Fruit fly (Drosophila melanogaster) whole organism, embryonic: Measurements from ENCODE around the gene XRCC1.

Source experiments
- Ada2b ChIP-seq: fragments of 200-800 bp; sonication (Bioruptor generic); IDR thresholded peaks from 2 replicates; pipeline ENCODE4 v1.3.6; 2022; ENCODE audit warnings: missing biosample characterization, missing genetic modification characterization
- Antp ChIP-seq: fragments of 200-800 bp; sonication (Bioruptor generic); optimal IDR thresholded peaks from 3 replicates; lab custom pipeline; 2016; ENCODE audit warnings: missing biosample characterization, missing genetic modification characterization
- Atf3 ChIP-seq: fragments of 200-800 bp; sonication (Bioruptor generic); optimal IDR thresholded peaks from 3 replicates; lab custom pipeline; 2016; ENCODE audit warnings: missing biosample characterization, missing genetic modification characterization
- CG13424 ChIP-seq: fragments of 200-800 bp; sonication (Bioruptor generic); optimal IDR thresholded peaks from 2 replicates; lab custom pipeline; 2019; ENCODE audit warnings: missing biosample characterization, mild to moderate bottlenecking, missing genetic modification characterization, moderate library complexity
- CG16779 ChIP-seq: fragments of 200-800 bp; sonication (Bioruptor generic); IDR thresholded peaks from 2 replicates; pipeline ENCODE4 v1.3.6; 2022; ENCODE audit warnings: missing biosample characterization, missing genetic modification characterization
- CG16813 ChIP-seq: fragments of 200-800 bp; sonication (Bioruptor generic); IDR thresholded peaks from 3 replicates; pipeline ENCODE4 v1.3.6; 2022; ENCODE audit warnings: missing biosample characterization, missing genetic modification characterization; ENCODE audit not compliant: partially characterized antibody
- CG2712 ChIP-seq: fragments of 200-800 bp; optimal IDR thresholded peaks from 3 replicates; lab custom pipeline; 2019; ENCODE audit warnings: missing biosample characterization, mild to moderate bottlenecking, missing genetic modification characterization, moderate library complexity
- CG4424 ChIP-seq: fragments of 200-800 bp; sonication (Bioruptor generic); optimal IDR thresholded peaks from 3 replicates; lab custom pipeline; 2016; ENCODE audit warnings: missing biosample characterization, missing genetic modification characterization
- CG5245 ChIP-seq: fragments of 200-800 bp; sonication (Bioruptor generic); optimal IDR thresholded peaks from 3 replicates; lab custom pipeline; 2016; ENCODE audit warnings: missing biosample characterization, missing genetic modification characterization
- CG5953 ChIP-seq: fragments of 200-800 bp; sonication (Bioruptor generic); IDR thresholded peaks from 2 replicates; pipeline ENCODE4 v1.3.6; 2022; ENCODE audit warnings: missing biosample characterization, missing genetic modification characterization
- CHES-1-like ChIP-seq: fragments of 200-800 bp; sonication (Bioruptor generic); optimal IDR thresholded peaks from 2 replicates; lab custom pipeline; 2016; ENCODE audit warnings: missing biosample characterization, missing genetic modification characterization
- CoRest ChIP-seq: fragments of 200-800 bp; sonication (Bioruptor generic); optimal IDR thresholded peaks from 3 replicates; lab custom pipeline; 2018; ENCODE audit warnings: missing biosample characterization, mild to moderate bottlenecking, missing genetic modification characterization, moderate library complexity
- E2f2 ChIP-seq: fragments of 200-800 bp; sonication (Bioruptor generic); IDR thresholded peaks from 2 replicates; pipeline ENCODE4 v1.3.6; 2022; ENCODE audit warnings: missing biosample characterization, missing genetic modification characterization
- HHEX ChIP-seq: fragments of 200-800 bp; sonication (Bioruptor generic); optimal IDR thresholded peaks from 3 replicates; lab custom pipeline; 2017; ENCODE audit warnings: missing biosample characterization, mild to moderate bottlenecking, missing genetic modification characterization, missing genetic modification reagents
- HmgZ ChIP-seq: fragments of 200-800 bp; sonication (Bioruptor generic); optimal IDR thresholded peaks from 2 replicates; lab custom pipeline; 2018; ENCODE audit warnings: missing biosample characterization, mild to moderate bottlenecking, missing genetic modification characterization
- Hr39 ChIP-seq: fragments of >200 bp; optimal IDR thresholded peaks from 2 replicates; lab custom pipeline; 2017
- Hr51 ChIP-seq, 2 experiments: fragments of 200-800 bp; sonication (Bioruptor generic); optimal IDR thresholded peaks; 2 replicates in 1 of 2; 3 replicates in 1 of 2; lab custom pipeline; 2016 to 2018; ENCODE audit warnings: missing biosample characterization in 2 of 2, missing genetic modification characterization in 2 of 2, mild to moderate bottlenecking in 1 of 2, moderate library complexity in 1 of 2
- Lhr ChIP-seq: fragments of 200-800 bp; sonication (Bioruptor generic); optimal IDR thresholded peaks from 3 replicates; lab custom pipeline; 2017; ENCODE audit warnings: mild to moderate bottlenecking, missing biosample characterization, missing genetic modification reagents, missing genetic modification characterization
- NfI ChIP-seq: fragments of 200-800 bp; sonication (Bioruptor generic); optimal IDR thresholded peaks from 3 replicates; lab custom pipeline; 2018; ENCODE audit warnings: missing biosample characterization, mild to moderate bottlenecking, missing genetic modification characterization, moderate library complexity
- Xrp1 ChIP-seq: fragments of 200-800 bp; sonication (Bioruptor generic); IDR thresholded peaks from 2 replicates; pipeline ENCODE4 v1.3.6; 2022; ENCODE audit warnings: missing biosample characterization, missing genetic modification characterization
- ara ChIP-seq: fragments of 200-800 bp; sonication (Bioruptor generic); IDR thresholded peaks from 2 replicates; pipeline ENCODE4 v1.3.6; 2022; ENCODE audit warnings: missing biosample characterization, missing genetic modification characterization
- bowl ChIP-seq: fragments of 200-800 bp; sonication (Bioruptor generic); IDR thresholded peaks from 2 replicates; pipeline ENCODE4 v1.3.6; 2022; ENCODE audit warnings: missing biosample characterization, missing genetic modification characterization
- cg ChIP-seq: fragments of 200-800 bp; sonication (Bioruptor generic); optimal IDR thresholded peaks from 3 replicates; lab custom pipeline; 2019; ENCODE audit warnings: missing biosample characterization, mild to moderate bottlenecking, missing genetic modification characterization, moderate library complexity
- danr ChIP-seq: fragments of 200-800 bp; sonication (Bioruptor generic); IDR thresholded peaks from 2 replicates; pipeline ENCODE4 v1.3.6; 2022; ENCODE audit warnings: missing biosample characterization, missing genetic modification characterization
- dpn ChIP-seq, 2 experiments: fragments of 200-800 bp; sonication (Bioruptor generic); optimal IDR thresholded peaks; 3 replicates each; lab custom pipeline; 2016; ENCODE audit warnings: missing biosample characterization in 2 of 2, missing genetic modification characterization in 2 of 2
- fd102C ChIP-seq: fragments of 200-800 bp; sonication (Bioruptor generic); optimal IDR thresholded peaks from 2 replicates; lab custom pipeline; 2018; ENCODE audit warnings: missing biosample characterization, mild to moderate bottlenecking, missing genetic modification characterization, moderate library complexity
- fd96Cb ChIP-seq: fragments of 200-800 bp; sonication (Bioruptor generic); optimal IDR thresholded peaks from 2 replicates; lab custom pipeline; 2018; ENCODE audit warnings: missing biosample characterization, mild to moderate bottlenecking, missing genetic modification characterization, moderate library complexity
- h ChIP-seq: fragments of >200 bp; optimal IDR thresholded peaks from 2 replicates; lab custom pipeline; 2017
- lilli ChIP-seq: fragments of 200-800 bp; sonication (Bioruptor generic); optimal IDR thresholded peaks from 3 replicates; lab custom pipeline; 2016; ENCODE audit warnings: missing biosample characterization, missing genetic modification characterization
- onecut ChIP-seq: fragments of 200-800 bp; sonication (Bioruptor generic); IDR thresholded peaks from 2 replicates; pipeline ENCODE4 v1.3.6; 2022; ENCODE audit warnings: missing biosample characterization, missing genetic modification characterization
- pho ChIP-seq: fragments of 200-800 bp; sonication (Bioruptor generic); optimal IDR thresholded peaks from 2 replicates; lab custom pipeline; 2016; ENCODE audit warnings: missing biosample characterization, missing genetic modification characterization
- ro ChIP-seq: fragments of 200-800 bp; sonication (Bioruptor generic); IDR thresholded peaks from 2 replicates; pipeline ENCODE4 v1.3.6; 2022; ENCODE audit warnings: missing biosample characterization, missing genetic modification characterization
- sd ChIP-seq: fragments of 200-800 bp; sonication (Bioruptor generic); optimal IDR thresholded peaks from 3 replicates; lab custom pipeline; 2018; ENCODE audit warnings: missing biosample characterization, mild to moderate bottlenecking, missing genetic modification characterization, moderate library complexity
- ssp ChIP-seq: fragments of 200-800 bp; sonication (Bioruptor generic); IDR thresholded peaks from 2 replicates; pipeline ENCODE4 v1.3.6; 2022; ENCODE audit warnings: missing biosample characterization, missing genetic modification characterization
- stwl ChIP-seq: fragments of 200-800 bp; sonication (Bioruptor generic); optimal IDR thresholded peaks from 3 replicates; lab custom pipeline; 2018; ENCODE audit warnings: missing biosample characterization, mild to moderate bottlenecking, missing genetic modification characterization, moderate library complexity
- tap ChIP-seq: fragments of 200-800 bp; optimal IDR thresholded peaks from 3 replicates; lab custom pipeline; 2019; ENCODE audit warnings: missing biosample characterization, mild to moderate bottlenecking, missing genetic modification characterization, moderate library complexity
- tna ChIP-seq: fragments of 200-800 bp; sonication (Bioruptor generic); IDR thresholded peaks from 2 replicates; pipeline ENCODE4 v1.3.6; 2022; ENCODE audit warnings: missing biosample characterization, missing genetic modification characterization; ENCODE audit not compliant: partially characterized antibody

The XRCC1 gene

DNA sequence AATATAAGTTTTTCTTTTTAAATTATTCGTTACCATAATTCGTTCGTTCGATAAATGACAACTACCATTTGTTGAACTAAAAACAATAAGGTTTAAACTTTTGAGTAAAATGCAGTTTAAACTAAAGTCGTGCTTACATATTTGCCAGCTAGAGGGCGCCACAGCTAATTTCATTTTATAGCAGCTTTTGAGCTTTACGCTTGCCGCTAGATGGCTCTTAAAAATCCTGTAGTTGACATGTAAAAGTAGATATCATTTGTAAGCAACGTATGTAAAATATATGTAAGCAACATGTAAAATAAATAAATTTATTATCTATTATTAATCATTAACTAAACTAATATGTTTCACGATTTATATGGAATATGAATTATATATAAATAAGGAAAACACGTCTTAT lies 40.0 kb upstream of the XRCC1 start (continued):
- TF ChIP-seq HmgZ (no peak), ara (GFP tag; lab: Robert Waterston, UW) (no peak), stwl (peak; percentile 37), CG13424 (tag; lab: Kevin White, UChicago) (no peak), ssp (no peak), Ada2b (GFP tag; lab: Robert Waterston, UW) (no peak), lilli (GFP tag; lab: Kevin White, UChicago) (no peak), HHEX (GFP tag; lab: Kevin White, UChicago) (no peak), danr (GFP tag; lab: Robert Waterston, UW) (no peak), pho (GFP tag; lab: Kevin White, UChicago) (no peak), Xrp1 (GFP tag; lab: Robert Waterston, UW) (no peak), Lhr (peak; percentile 7), Antp (GFP tag; lab: Kevin White, UChicago) (no peak), CG5245 (GFP tag; lab: Kevin White, UChicago) (peak; percentile 2), h (no peak), NfI (GFP tag; lab: Kevin White, UChicago) (no peak), sd (tag; lab: Kevin White, UChicago) (no peak), CG16813 (GFP tag; lab: Robert Waterston, UW) (peak; percentile 61), CG2712 (tag; lab: Kevin White, UChicago) (peak; percentile 2), CG16779 (GFP tag; lab: Robert Waterston, UW) (no peak), CoRest (tag; lab: Kevin White, UChicago) (peak; percentile 4)

DNA sequence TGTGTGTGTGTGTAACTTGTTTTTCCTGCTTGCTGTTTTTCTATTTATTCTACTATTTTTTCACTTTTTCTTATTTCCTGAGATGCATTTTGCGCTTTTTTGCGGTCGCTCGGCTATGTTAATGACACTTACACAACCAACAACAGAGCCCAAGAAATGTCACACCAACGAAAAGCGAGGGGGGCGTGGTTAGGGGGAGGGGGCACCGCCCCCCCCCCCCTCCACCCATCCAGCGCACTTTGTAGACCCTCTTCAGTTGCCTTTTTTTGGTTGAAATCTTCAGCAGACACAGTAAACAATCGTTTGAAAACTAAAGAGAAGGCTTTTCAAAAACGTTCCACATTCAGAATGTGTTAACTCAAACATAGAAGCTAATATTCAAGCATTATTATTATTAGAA lies 36.5 kb upstream of the XRCC1 start:
- TF ChIP-seq bowl (GFP tag; lab: Robert Waterston, UW) (no peak), CHES-1-like (GFP tag; lab: Kevin White, UChicago) (no peak), fd102C (GFP tag; lab: Kevin White, UChicago) (no peak), Hr39 (lab: Kevin White, UChicago) (peak; percentile 85), fd96Cb (tag; lab: Kevin White, UChicago) (no peak)

DNA sequence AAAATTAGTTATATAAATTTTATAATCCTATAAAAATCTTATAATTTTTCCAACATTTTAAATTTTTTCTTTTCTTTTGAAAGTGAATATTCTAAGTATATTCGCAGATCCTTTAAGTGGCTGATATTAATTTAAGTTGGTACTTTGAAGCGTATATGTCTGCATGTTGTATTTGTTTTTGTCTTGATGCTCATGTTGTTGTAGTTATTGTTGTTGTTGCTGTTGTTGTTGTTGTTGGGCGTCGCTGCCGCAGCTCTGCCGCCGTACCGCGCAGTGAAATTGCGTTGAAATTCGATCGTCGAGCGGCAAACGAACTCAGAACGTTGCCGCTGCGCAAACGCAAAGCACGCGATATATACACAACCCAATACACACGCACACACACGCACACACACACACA lies 33.9 kb upstream of the XRCC1 start, which contains the start of gene CG42749:
Gene CG42749 (plus strand): TSS at position 301 of the 400 bp plus-strand sequence.
- TF ChIP-seq tna (GFP tag; lab: Robert Waterston, UW) (no peak), tap (tag; lab: Kevin White, UChicago) (no peak), E2f2 (GFP tag; lab: Robert Waterston, UW) (no peak), Hr51 (GFP tag; optimal IDR thresholded peaks at IDR 0.05; lab: Kevin White, UChicago) (no peak), ro (GFP tag; lab: Robert Waterston, UW) (no peak), onecut (no peak), CG5953 (no peak), dpn (GFP tag; optimal IDR thresholded peaks at IDR 0.05; lab: Kevin White, UChicago) (no peak), lilli (GFP tag; lab: Kevin White, UChicago) (no peak), cg (GFP tag; lab: Kevin White, UChicago) (no peak)
- TF ChIP-seq, all 482 proteins: peak for 0

DNA sequence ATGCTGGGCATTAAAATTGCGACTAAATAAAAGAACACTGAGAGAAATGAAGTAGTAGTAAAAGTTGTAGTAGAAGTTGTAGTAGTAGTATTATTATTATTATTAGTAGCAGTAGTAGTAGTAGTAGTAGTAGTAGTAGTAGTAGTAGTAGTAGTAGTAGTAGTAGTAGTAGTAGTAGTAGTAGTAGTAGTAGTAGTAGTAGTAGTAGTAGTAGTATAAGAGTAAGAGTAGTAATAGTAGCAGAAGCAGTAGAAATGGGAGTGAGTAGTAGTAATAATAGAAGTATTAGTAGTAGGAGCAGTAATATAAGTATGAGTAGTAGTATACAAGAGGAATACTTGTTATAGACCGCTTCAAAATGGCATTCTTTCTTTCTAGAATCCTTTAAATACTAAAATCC lies 29.7 kb upstream of the XRCC1 start:
- TF ChIP-seq CG4424 (GFP tag; lab: Kevin White, UChicago) = peak; percentile 95
- no peak for TF ChIP-seq Atf3 (GFP tag; lab: Kevin White, UChicago)
